Fruit fly (Drosophila melanogaster): ENCODE data around the gene Tim9a.

The Tim9a gene

DNA sequence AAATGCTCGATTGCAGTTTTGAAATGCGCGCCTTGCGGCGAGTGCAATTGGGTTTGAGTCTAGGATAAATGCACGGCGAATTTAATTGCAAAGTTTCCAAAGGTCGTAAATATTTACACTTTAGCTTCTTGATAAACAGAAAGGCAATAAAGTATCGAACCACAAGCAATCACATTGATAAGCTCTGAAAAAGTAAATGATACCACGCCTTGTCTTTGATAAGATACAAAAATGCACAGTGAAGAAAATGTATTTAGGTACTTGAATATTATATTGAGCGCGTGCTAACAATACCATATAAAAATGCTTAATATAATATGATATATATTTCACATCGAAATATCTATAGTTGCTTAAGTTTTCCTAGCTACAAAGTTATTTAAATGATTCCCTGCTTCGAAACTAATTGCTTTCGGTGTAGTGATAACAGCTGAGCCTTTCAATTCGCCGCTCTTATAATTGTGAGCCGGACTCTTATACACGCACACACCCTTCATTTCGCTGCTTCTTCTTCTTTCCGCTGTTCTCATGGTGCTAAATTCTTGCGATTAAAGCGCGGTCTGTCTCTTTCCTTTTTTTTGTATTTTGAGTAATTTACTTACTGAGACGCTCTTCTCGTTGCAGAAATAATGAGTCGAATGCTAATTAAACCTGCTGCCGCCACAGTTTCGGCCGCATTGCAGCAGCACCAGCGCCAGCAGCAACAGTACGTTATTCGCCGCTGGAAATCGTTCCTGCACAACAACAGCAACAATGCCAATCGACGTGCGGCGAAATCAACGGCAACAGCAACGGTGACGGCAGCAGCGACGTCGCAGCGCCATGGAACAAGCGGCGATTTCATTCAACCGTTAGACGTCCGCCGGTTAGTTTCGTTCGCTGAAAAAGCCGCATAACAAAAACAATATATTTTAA is 11.5 kb upstream of the Tim9a start (continued):
- peak; percentile 43; the same call in 1 of the 3 replicates for TF ChIP-seq croc (GFP tag; conservative IDR thresholded peaks at IDR 0.05)
- peak; percentile 51 for TF ChIP-seq CG17802 (tag; optimal IDR thresholded peaks at IDR 0.05)
- TF ChIP-seq CG6175 (GFP tag; IDR thresholded peaks at IDR 0.05): 0 out of 3 replicates have a peak, but pooled peaks have one; percentile 35
- no peak for TF ChIP-seq CG8478 (optimal IDR thresholded peaks at IDR 0.05)
- TF ChIP-seq ssp (GFP tag; IDR thresholded peaks at IDR 0.05): peak; percentile 64
- no peak for TF ChIP-seq Dll (GFP tag; IDR thresholded peaks at IDR 0.05; ENCODE audit: partially characterized antibody)
- TF ChIP-seq zen (tag; optimal IDR thresholded peaks at IDR 0.05): peak; percentile 71
- TF ChIP-seq sens (GFP tag): peak; percentile 91
- peak; percentile 96 for TF ChIP-seq CG17385 (GFP tag; optimal IDR thresholded peaks at IDR 0.05)
- TF ChIP-seq phol (tag; optimal IDR thresholded peaks at IDR 0.05): peak; percentile 85
- peak; percentile 13 for TF ChIP-seq CG10565 (GFP tag; optimal IDR thresholded peaks at IDR 0.05)
- peak; percentile 43 for TF ChIP-seq CG7786 (GFP tag; optimal IDR thresholded peaks at IDR 0.05)
- TF ChIP-seq zfh2 (GFP tag; optimal IDR thresholded peaks at IDR 0.05): peak; percentile 32
- TF ChIP-seq CG6272 (GFP tag; IDR thresholded peaks at IDR 0.05): peak; percentile 83
- peak; percentile 73 for TF ChIP-seq CG12071 (GFP tag; optimal IDR thresholded peaks at IDR 0.05)
- peak; percentile 81 for TF ChIP-seq CG2120 (GFP tag; optimal IDR thresholded peaks at IDR 0.05)
- TF ChIP-seq bigmax (GFP tag; optimal IDR thresholded peaks at IDR 0.05): no peak
- no peak for TF ChIP-seq CG13287 (GFP tag; IDR thresholded peaks at IDR 0.05; ENCODE audit: partially characterized antibody)
- TF ChIP-seq Sry-β (GFP tag; optimal IDR thresholded peaks at IDR 0.05): peak; percentile 41
- TF ChIP-seq lola (GFP tag; optimal IDR thresholded peaks at IDR 0.05): peak in 1 of 3 experiments; percentile 80
- TF ChIP-seq CG31441 (GFP tag; IDR thresholded peaks at IDR 0.05): peak; percentile 80
- TF ChIP-seq Usf (GFP tag; optimal IDR thresholded peaks at IDR 0.05): no peak
- peak; percentile 86 for TF ChIP-seq CG14441 (GFP tag; IDR thresholded peaks at IDR 0.05)
- no peak; the same call in 1 of the 2 replicates for TF ChIP-seq toy (GFP tag; IDR thresholded peaks at IDR 0.05)
- peak; percentile 34 to 91 for TF ChIP-seq Hr51 (GFP tag; optimal IDR thresholded peaks at IDR 0.05)
- no peak for TF ChIP-seq Sry-δ (GFP tag; optimal IDR thresholded peaks at IDR 0.05)
- peak; percentile 78 for TF ChIP-seq CG12155 (GFP tag; optimal IDR thresholded peaks at IDR 0.05)
- no peak for TF ChIP-seq CG14965 (GFP tag; optimal IDR thresholded peaks at IDR 0.05; ENCODE audit: borderline replicate concordance)
- peak; percentile 7 for TF ChIP-seq CG1792 (GFP tag; optimal IDR thresholded peaks at IDR 0.05)
- peak; percentile 89 for TF ChIP-seq run (tag; optimal IDR thresholded peaks at IDR 0.05)
- TF ChIP-seq Xbp1 (GFP tag; optimal IDR thresholded peaks at IDR 0.05): peak; percentile 86
- peak; percentile 84 for TF ChIP-seq CG30403 (GFP tag; optimal IDR thresholded peaks at IDR 0.05)
- peak; percentile 81 for TF ChIP-seq stc (GFP tag; IDR thresholded peaks at IDR 0.05)
- TF ChIP-seq ftz-f1 (GFP tag; optimal IDR thresholded peaks at IDR 0.05): no peak
- no peak for TF ChIP-seq Myb (GFP tag; optimal IDR thresholded peaks at IDR 0.05)
- TF ChIP-seq abd-A (tag; optimal IDR thresholded peaks at IDR 0.05): peak; percentile 36
- peak; percentile 38 for TF ChIP-seq maf-S (GFP tag; optimal IDR thresholded peaks at IDR 0.05)
- peak; percentile 80 for TF ChIP-seq Ada2b (GFP tag; IDR thresholded peaks at IDR 0.05)
- TF ChIP-seq lab (GFP tag; optimal IDR thresholded peaks at IDR 0.05): peak; percentile 93
- peak; percentile 65 for TF ChIP-seq CG11247 (GFP tag; IDR thresholded peaks at IDR 0.05)
- TF ChIP-seq crp (GFP tag; optimal IDR thresholded peaks at IDR 0.05): peak in 1 of 2 experiments; percentile 76
- TF ChIP-seq so (GFP tag; IDR thresholded peaks at IDR 0.05): peak; percentile 89
- peak; percentile 82 for TF ChIP-seq CG12659 (GFP tag; optimal IDR thresholded peaks at IDR 0.05)
- TF ChIP-seq Hr3 (GFP tag; optimal IDR thresholded peaks at IDR 0.05): peak; percentile 80
- 0 out of 3 replicates have a peak, but pooled peaks have one; percentile 71 for TF ChIP-seq CG2889 (GFP tag; IDR thresholded peaks at IDR 0.05)
- peak; percentile 82 for TF ChIP-seq CG3281 (GFP tag; optimal IDR thresholded peaks at IDR 0.05)
- no peak for TF ChIP-seq amos (GFP tag; IDR thresholded peaks at IDR 0.05; ENCODE audit: partially characterized antibody)
- TF ChIP-seq CG3995 (GFP tag; optimal IDR thresholded peaks at IDR 0.05): no peak
